Worm (Caenorhabditis elegans) whole organism, young adult: ENCODE measurements around the gene F25H9.7.

ENCODE experiments used
- B0035.1 ChIP-seq: sonication (generic microtip); optimal IDR thresholded peaks from 2 replicates; lab custom pipeline; 2016; ENCODE audit warnings: missing genetic modification characterization, mild to moderate bottlenecking, missing compliant biosample characterization, missing genotype, missing genetic modification reagents
- B0261.1 ChIP-seq: sonication (generic microtip); optimal IDR thresholded peaks from 2 replicates; lab custom pipeline; 2016; ENCODE audit warnings: mild to moderate bottlenecking, missing genetic modification characterization, moderate library complexity, missing compliant biosample characterization
- C06A6.2 ChIP-seq: fragments of 200-800 bp; sonication (Bioruptor generic); conservative IDR thresholded peaks from 2 replicates; pipeline ENCODE4 v1.3.6; 2022; ENCODE audit warnings: missing genetic modification characterization, missing compliant biosample characterization
- C17E4.6 ChIP-seq: fragments of 200-800 bp; sonication (Bioruptor generic); IDR thresholded peaks from 2 replicates; pipeline ENCODE4 v1.3.6; 2022; ENCODE audit warnings: missing genetic modification reagents, missing genetic modification characterization, missing compliant biosample characterization
- F39B2.1 ChIP-seq: fragments of 200-800 bp; sonication (Bioruptor generic); IDR thresholded peaks from 2 replicates; pipeline ENCODE4 v1.3.6; 2022; ENCODE audit warnings: missing genetic modification reagents, missing genetic modification characterization, missing compliant biosample characterization
- K11D2.4 ChIP-seq: fragments of 200-800 bp; sonication (Bioruptor generic); IDR thresholded peaks from 2 replicates; pipeline ENCODE4 v1.3.6; 2022; ENCODE audit warnings: missing genetic modification reagents, missing genetic modification characterization, missing compliant biosample characterization
- Y53F4B.3 ChIP-seq: fragments of 200-800 bp; sonication (Bioruptor generic); IDR thresholded peaks from 2 replicates; pipeline ENCODE4 v1.3.6; 2022; ENCODE audit warnings: missing genetic modification reagents, missing genetic modification characterization, missing compliant biosample characterization
- Y56A3A.18 ChIP-seq: fragments of 200-800 bp; sonication (Bioruptor generic); IDR thresholded peaks from 2 replicates; pipeline ENCODE4 v1.3.6; 2022; ENCODE audit warnings: missing genetic modification reagents, missing genetic modification characterization, missing compliant biosample characterization
- ama-1 ChIP-seq, 3 experiments: fragments of 150-350 bp in 1 of 3; sonication (generic microtip) in 2 of 3; optimal IDR thresholded peaks; 2 replicates each; lab custom pipeline; 2014 to 2018; ENCODE audit warnings: missing biosample characterization in 2 of 3, missing genetic modification characterization in 2 of 3, missing genetic modification reagents in 2 of 3
- aptf-2 ChIP-seq: fragments of 200-800 bp; sonication (Bioruptor generic); conservative IDR thresholded peaks from 2 replicates; pipeline ENCODE4 v1.3.6; 2022; ENCODE audit warnings: missing genetic modification reagents, missing genetic modification characterization, missing compliant biosample characterization
- attf-3 ChIP-seq: fragments of 200-800 bp; sonication (Bioruptor generic); conservative IDR thresholded peaks from 2 replicates; pipeline ENCODE4 v1.3.6; 2022; ENCODE audit warnings: missing genetic modification reagents, missing genetic modification characterization, missing compliant biosample characterization
- attf-5 ChIP-seq: fragments of 200-800 bp; sonication (Bioruptor generic); optimal IDR thresholded peaks from 2 replicates; lab custom pipeline; 2018; ENCODE audit warnings: mild to moderate bottlenecking, missing genetic modification characterization, missing compliant biosample characterization
- bed-2 ChIP-seq: fragments of 200-800 bp; sonication (Bioruptor generic); IDR thresholded peaks from 2 replicates; pipeline ENCODE4 v1.3.6; 2022; ENCODE audit warnings: missing genetic modification reagents, missing genetic modification characterization, missing compliant biosample characterization
- cebp-2 ChIP-seq: fragments of 200-800 bp; sonication (Bioruptor generic); IDR thresholded peaks from 2 replicates; pipeline ENCODE4 v1.3.6; 2022; ENCODE audit warnings: missing genetic modification characterization, missing compliant biosample characterization
- ceh-100 ChIP-seq: fragments of 200-800 bp; sonication (Bioruptor generic); IDR thresholded peaks from 2 replicates; pipeline ENCODE4 v1.3.6; 2022; ENCODE audit warnings: missing genetic modification reagents, missing genetic modification characterization, missing compliant biosample characterization
- ceh-27 ChIP-seq: fragments of 200-800 bp; sonication (Bioruptor generic); optimal IDR thresholded peaks from 2 replicates; lab custom pipeline; 2018; ENCODE audit warnings: mild to moderate bottlenecking, missing genetic modification characterization, moderate library complexity, missing compliant biosample characterization
- ceh-40 ChIP-seq: fragments of 200-800 bp; sonication (Bioruptor generic); IDR thresholded peaks from 2 replicates; pipeline ENCODE4 v1.3.6; 2022; ENCODE audit warnings: missing genetic modification characterization, missing compliant biosample characterization
- die-1 ChIP-seq: sonication (generic microtip); optimal IDR thresholded peaks from 2 replicates; lab custom pipeline; 2016; ENCODE audit warnings: missing genotype, mild to moderate bottlenecking, missing genetic modification characterization, missing compliant biosample characterization
- efl-1 ChIP-seq: fragments of 150-350 bp; optimal IDR thresholded peaks from 2 replicates; lab custom pipeline; 2014; ENCODE audit warnings: missing biosample characterization, missing genetic modification reagents, missing genetic modification characterization
- egrh-3 ChIP-seq: fragments of 200-800 bp; sonication (Bioruptor generic); IDR thresholded peaks from 2 replicates; pipeline ENCODE4 v1.3.6; 2022; ENCODE audit warnings: missing genetic modification reagents, missing genetic modification characterization, missing compliant biosample characterization
- fkh-3 ChIP-seq: sonication (generic microtip); optimal IDR thresholded peaks from 2 replicates; lab custom pipeline; 2016; ENCODE audit warnings: mild to moderate bottlenecking, missing genetic modification characterization, missing compliant biosample characterization
- gei-17 ChIP-seq: fragments of 200-800 bp; sonication (Bioruptor generic); optimal IDR thresholded peaks from 2 replicates; lab custom pipeline; 2018; ENCODE audit warnings: mild to moderate bottlenecking, missing genetic modification characterization, missing compliant biosample characterization
- hlh-26 ChIP-seq: fragments of 200-800 bp; sonication (Bioruptor generic); conservative IDR thresholded peaks from 2 replicates; pipeline ENCODE4 v1.3.6; 2022; ENCODE audit warnings: missing genetic modification reagents, missing genetic modification characterization, missing compliant biosample characterization
- lsl-1 ChIP-seq: fragments of 200-800 bp; sonication (Bioruptor generic); optimal IDR thresholded peaks from 2 replicates; lab custom pipeline; 2018; ENCODE audit warnings: mild to moderate bottlenecking, missing genetic modification characterization, moderate library complexity, missing compliant biosample characterization
- lsy-27 ChIP-seq: sonication (generic microtip); optimal IDR thresholded peaks from 2 replicates; lab custom pipeline; 2017; ENCODE audit warnings: missing genetic modification characterization, mild to moderate bottlenecking, missing compliant biosample characterization, antibody characterized with exemption, missing genotype, borderline replicate concordance; ENCODE audit not compliant: insufficient read depth
- mel-28 ChIP-seq: sonication (generic microtip); optimal IDR thresholded peaks from 2 replicates; lab custom pipeline; 2016; ENCODE audit warnings: borderline replicate concordance, mild to moderate bottlenecking, missing genetic modification characterization, missing compliant biosample characterization
- mes-4 ChIP-seq: sonication (generic microtip); optimal IDR thresholded peaks from 2 replicates; lab custom pipeline; 2016; ENCODE audit warnings: missing genotype, missing genetic modification characterization, missing compliant biosample characterization
- nfya-2 ChIP-seq: fragments of 200-800 bp; sonication (Bioruptor generic); IDR thresholded peaks from 2 replicates; pipeline ENCODE4 v1.3.6; 2022; ENCODE audit warnings: missing genetic modification reagents, missing genetic modification characterization, missing compliant biosample characterization
- nhr-120 ChIP-seq: fragments of 200-800 bp; sonication (Bioruptor generic); IDR thresholded peaks from 2 replicates; pipeline ENCODE4 v1.3.6; 2022; ENCODE audit warnings: missing genetic modification characterization, missing compliant biosample characterization
- pbrm-1 ChIP-seq: fragments of 200-800 bp; sonication (Bioruptor generic); IDR thresholded peaks from 2 replicates; pipeline ENCODE4 v1.3.6; 2022; ENCODE audit warnings: missing genetic modification reagents, missing genetic modification characterization, missing compliant biosample characterization
- pha-4 ChIP-seq: fragments of 150-350 bp; sonication (generic microtip); optimal IDR thresholded peaks from 2 replicates; lab custom pipeline; 2014; ENCODE audit warnings: missing biosample characterization, missing genetic modification reagents, missing genetic modification characterization
- sea-2 ChIP-seq: fragments of 200-800 bp; sonication (Bioruptor generic); IDR thresholded peaks from 2 replicates; pipeline ENCODE4 v1.3.6; 2022; ENCODE audit warnings: missing genetic modification characterization, missing compliant biosample characterization
- snpc-1.1 ChIP-seq: sonication (generic microtip); optimal IDR thresholded peaks from 2 replicates; lab custom pipeline; 2017; ENCODE audit warnings: missing genetic modification characterization, mild to moderate bottlenecking, missing compliant biosample characterization, antibody characterized with exemption, moderate library complexity, missing genotype, missing genetic modification reagents; ENCODE audit not compliant: insufficient read depth
- snpc-1.3 ChIP-seq: sonication (generic microtip); optimal IDR thresholded peaks from 2 replicates; lab custom pipeline; 2017; ENCODE audit warnings: missing genetic modification characterization, mild to moderate bottlenecking, missing compliant biosample characterization, antibody characterized with exemption, moderate library complexity, missing genotype, missing genetic modification reagents; ENCODE audit not compliant: insufficient read depth
- snpc-4 ChIP-seq, 5 experiments: fragments of 150-350 bp in 1 of 5; sonication (generic microtip) in 4 of 5; optimal IDR thresholded peaks; 2 replicates each; lab custom pipeline; 2014 to 2018; ENCODE audit warnings: missing genetic modification characterization in 5 of 5, missing biosample characterization in 3 of 5, antibody characterized with exemption in 2 of 5, mild to moderate bottlenecking in 2 of 5, missing compliant biosample characterization in 2 of 5, missing genotype in 2 of 5, moderate library complexity in 2 of 5, missing genetic modification reagents in 1 of 5
- tbx-9 ChIP-seq: sonication (generic microtip); optimal IDR thresholded peaks from 2 replicates; lab custom pipeline; 2016; ENCODE audit warnings: borderline replicate concordance, missing genetic modification characterization, inconsistent platforms, missing compliant biosample characterization
- xnd-1 ChIP-seq: sonication (generic microtip); optimal IDR thresholded peaks from 2 replicates; lab custom pipeline; 2016; ENCODE audit warnings: missing genotype, missing genetic modification reagents, missing genetic modification characterization, missing compliant biosample characterization
- zfh-2 ChIP-seq: fragments of 200-800 bp; sonication (Bioruptor generic); conservative IDR thresholded peaks from 2 replicates; pipeline ENCODE4 v1.3.6; 2022; ENCODE audit warnings: missing genetic modification reagents, missing genetic modification characterization, missing compliant biosample characterization
- ztf-22 ChIP-seq: fragments of 200-800 bp; sonication (Bioruptor generic); optimal IDR thresholded peaks from 2 replicates; lab custom pipeline; 2018; ENCODE audit warnings: mild to moderate bottlenecking, missing genetic modification characterization, moderate library complexity, missing compliant biosample characterization
- ztf-26 ChIP-seq: sonication (generic microtip); optimal IDR thresholded peaks from 2 replicates; lab custom pipeline; 2017; ENCODE audit warnings: missing genetic modification characterization, missing compliant biosample characterization
- ztf-3 ChIP-seq: fragments of 200-800 bp; sonication (Bioruptor generic); optimal IDR thresholded peaks from 2 replicates; lab custom pipeline; 2018; ENCODE audit warnings: mild to moderate bottlenecking, missing genetic modification characterization, missing compliant biosample characterization

F25H9.7 gene

DNA sequence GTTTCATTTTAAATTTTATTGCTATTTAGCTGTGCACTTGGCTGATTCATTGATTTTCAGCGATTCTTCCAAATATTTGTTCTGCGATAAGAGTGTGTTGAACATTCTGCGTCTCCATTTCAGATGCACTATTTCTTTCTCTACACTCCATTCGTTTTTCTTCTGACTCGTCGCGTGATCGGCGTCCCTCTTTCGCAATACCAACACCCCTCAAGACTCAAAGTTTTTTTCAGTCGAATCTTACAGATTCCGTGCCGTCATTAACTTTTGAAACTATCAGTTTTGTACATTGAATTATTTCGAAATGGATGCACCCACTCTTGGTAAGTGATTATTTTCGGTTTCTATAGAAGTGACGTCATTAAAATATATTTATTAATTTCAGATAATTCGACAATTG, 5.2 kb upstream of the F25H9.7 start, which contains the start of gene frm-10 (continued):
- TF ChIP-seq cebp-2 (GFP tag; lab: Robert Waterston, UW): no peak
- TF ChIP-seq Y56A3A.18 (GFP tag; lab: Robert Waterston, UW): no peak
- no peak for TF ChIP-seq B0261.1 (tag; lab: Kevin White, UChicago)
- peak; percentile 58; the same call in 1 of the 2 replicates for TF ChIP-seq pbrm-1
- TF ChIP-seq Y53F4B.3: no peak
- no peak for TF ChIP-seq sea-2 (GFP tag; lab: Robert Waterston, UW)
- TF ChIP-seq ztf-3 (GFP tag; lab: Kevin White, UChicago): no peak
- no peak for TF ChIP-seq hlh-26 (GFP tag; lab: Robert Waterston, UW)
- no peak for TF ChIP-seq snpc-1.3
- TF ChIP-seq attf-3: 0 out of 2 replicates have a peak, but pooled peaks have one; percentile 34
- no peak for TF ChIP-seq ceh-40 (GFP tag; lab: Robert Waterston, UW)
- TF ChIP-seq lsy-27 (tag; lab: Kevin White, UChicago): no peak
- no peak for TF ChIP-seq fkh-3 (tag; lab: Kevin White, UChicago)
- TF ChIP-seq K11D2.4 (GFP tag; lab: Robert Waterston, UW): peak; percentile 34; the same call in 1 of the 2 replicates
- no peak for TF ChIP-seq lsl-1 (GFP tag; lab: Kevin White, UChicago)
- TF ChIP-seq ceh-100 (GFP tag; lab: Robert Waterston, UW): no peak
- TF ChIP-seq aptf-2: no peak
- no peak for TF ChIP-seq snpc-1.1 (tag; lab: Kevin White, UChicago)
- TF ChIP-seq die-1 (tag; lab: Kevin White, UChicago): no peak
- no peak for TF ChIP-seq B0035.1 (tag; lab: Kevin White, UChicago)
- no peak for TF ChIP-seq ama-1 (optimal IDR thresholded peaks at IDR 0.05; lab: Kevin White, UChicago)
- no peak for TF ChIP-seq ama-1 (GFP tag; optimal IDR thresholded peaks at IDR 0.05; lab: Kevin White, UChicago)
- no peak for TF ChIP-seq snpc-4 (GFP tag; optimal IDR thresholded peaks at IDR 0.05; lab: Kevin White, UChicago)
- TF ChIP-seq snpc-4 (tag; optimal IDR thresholded peaks at IDR 0.05; lab: Kevin White, UChicago): peak in 2 of 4 experiments; percentile 45 to 59
- TF ChIP-seq F39B2.1 (GFP tag; lab: Robert Waterston, UW): no peak
- peak; percentile 34 for TF ChIP-seq pha-4 (tag; lab: Kevin White, UChicago)
- no peak for TF ChIP-seq nhr-120 (GFP tag; lab: Robert Waterston, UW)
- TF ChIP-seq attf-5 (GFP tag; lab: Kevin White, UChicago): peak; percentile 93
- TF ChIP-seq ztf-22 (GFP tag; lab: Kevin White, UChicago): no peak
- TF ChIP-seq C06A6.2 (GFP tag; lab: Robert Waterston, UW): peak; percentile 51; the same call in 1 of the 2 replicates
- TF ChIP-seq zfh-2 (GFP tag; lab: Robert Waterston, UW): no peak
- TF ChIP-seq nfya-2 (GFP tag; lab: Robert Waterston, UW): no peak
- no peak for TF ChIP-seq tbx-9 (tag; lab: Kevin White, UChicago)
- no peak for TF ChIP-seq mel-28 (tag; lab: Kevin White, UChicago)
- no peak for TF ChIP-seq C17E4.6
- no peak for TF ChIP-seq ztf-26 (tag; lab: Kevin White, UChicago)
- TF ChIP-seq efl-1 (GFP tag; lab: Kevin White, UChicago): no peak
- TF ChIP-seq xnd-1: no peak

DNA sequence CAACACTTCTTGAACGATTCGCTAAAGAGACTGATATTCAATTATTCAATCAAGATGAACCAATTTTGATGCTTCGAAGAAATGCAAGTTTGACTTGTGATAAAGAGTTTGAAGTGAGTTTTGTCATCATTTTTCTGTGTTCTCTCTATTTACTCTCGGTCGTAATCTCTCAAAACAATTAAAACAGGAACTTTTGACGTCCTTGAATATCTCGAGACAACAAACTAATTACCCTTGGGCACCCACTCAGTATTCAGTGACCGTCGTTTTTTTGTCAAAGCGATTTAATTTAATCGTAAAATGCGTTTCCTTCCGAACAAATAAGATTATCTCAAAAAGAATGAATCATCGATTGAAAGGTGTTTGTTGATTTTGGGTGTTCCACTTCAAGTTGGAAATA, 4.1 kb upstream of the F25H9.7 start:
- TF ChIP-seq ceh-27 (GFP tag; lab: Kevin White, UChicago): peak; percentile 4
- TF ChIP-seq mes-4 (tag; lab: Kevin White, UChicago): no peak
- no peak for TF ChIP-seq bed-2 (GFP tag; lab: Robert Waterston, UW)
- no peak for TF ChIP-seq gei-17
- TF ChIP-seq hlh-26 (GFP tag; lab: Robert Waterston, UW): no peak
- no peak for TF ChIP-seq egrh-3
